Worm (Caenorhabditis elegans): ENCODE results near the gene srj-27.
A peak's percentile ranks its signal among the peaks of the same experiment; 100 is the strongest.

srj-27 gene

DNA sequence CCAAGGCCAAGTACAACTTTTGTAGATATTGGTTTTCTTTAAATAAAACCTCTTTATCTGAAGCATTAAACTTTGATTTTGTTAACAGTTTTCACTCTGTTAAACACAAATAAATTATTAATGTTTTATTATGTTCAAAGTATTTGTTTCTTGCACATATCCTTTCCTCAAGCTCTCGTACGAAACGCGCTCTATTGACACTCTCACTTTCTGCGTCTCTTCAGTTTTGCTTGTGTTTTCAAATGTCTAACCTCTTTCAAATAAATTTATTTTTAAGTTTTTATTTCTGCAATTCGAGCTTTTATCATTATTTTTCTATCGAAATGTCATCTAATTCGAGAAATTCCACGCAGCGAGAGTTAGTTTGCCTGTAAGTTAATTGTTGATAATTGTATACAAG is 16.5 kb upstream of the srj-27 start, which contains the start of gene K08F9.4 (continued):
- TF ChIP-seq fkh-4 (tag; optimal IDR thresholded peaks at IDR 0.05; ENCODE audit: borderline replicate concordance) (no peak), unc-86 (tag; optimal IDR thresholded peaks at IDR 0.05) (peak; percentile 38), sup-37 (GFP tag; optimal IDR thresholded peaks at IDR 0.05) (no peak), pqm-1 (tag; optimal IDR thresholded peaks at IDR 0.05) (no peak), hlh-17 (GFP tag; optimal IDR thresholded peaks at IDR 0.05; ENCODE audit: borderline replicate concordance) (no peak), rnt-1 (tag; optimal IDR thresholded peaks at IDR 0.05) (peak; percentile 73), zip-4 (GFP tag; optimal IDR thresholded peaks at IDR 0.05) (no peak), tbx-2 (tag; optimal IDR thresholded peaks at IDR 0.05) (peak; percentile 50), ets-5 (GFP tag; IDR thresholded peaks at IDR 0.05) (no peak), nhr-28 (tag; optimal IDR thresholded peaks at IDR 0.05) (no peak), nhr-47 (tag; optimal IDR thresholded peaks at IDR 0.05) (peak; percentile 68), nhr-71 (tag; optimal IDR thresholded peaks at IDR 0.05) (peak; percentile 80), nhr-12 (tag; optimal IDR thresholded peaks at IDR 0.05) (no peak), unc-98 (GFP tag; IDR thresholded peaks at IDR 0.05) (no peak)

DNA sequence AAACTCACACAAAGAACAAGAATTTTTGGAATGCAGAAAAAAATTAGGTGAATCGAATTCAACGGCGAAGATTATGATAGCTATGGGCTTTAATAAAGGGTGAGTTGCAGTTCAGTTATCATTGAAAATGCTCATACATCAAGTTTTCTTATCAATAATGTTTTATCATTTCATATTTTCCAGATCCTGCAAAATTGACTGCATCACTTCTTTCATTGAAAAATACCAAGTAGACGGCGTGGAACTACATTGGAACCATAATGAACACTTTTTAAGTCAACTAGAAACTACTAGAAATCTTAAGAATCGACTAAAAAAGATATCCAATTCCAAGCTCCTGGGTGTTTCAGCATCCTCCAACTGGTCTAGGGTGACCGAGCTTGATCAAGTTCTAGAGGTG is 16.0 kb upstream of the srj-27 start, which contains the start of gene K08F9.1:
Gene K08F9.1 (minus strand): TSS at position 101 of the 400 bp plus-strand sequence.
- no peak for TF ChIP-seq nhr-11 (tag; optimal IDR thresholded peaks at IDR 0.05)
- no peak for TF ChIP-seq egl-13 (tag; optimal IDR thresholded peaks at IDR 0.05)
- TF ChIP-seq nhr-90 (tag; optimal IDR thresholded peaks at IDR 0.05; ENCODE audit: poor library complexity) = no peak
- no peak for TF ChIP-seq nhr-84 (tag; optimal IDR thresholded peaks at IDR 0.05)
- no peak for TF ChIP-seq C04F5.9 (tag; optimal IDR thresholded peaks at IDR 0.05)
- TF ChIP-seq lsy-2 (tag; optimal IDR thresholded peaks at IDR 0.05) = no peak
- no peak for TF ChIP-seq zag-1 (tag; optimal IDR thresholded peaks at IDR 0.05)
- no peak for TF ChIP-seq nhr-20 (tag; optimal IDR thresholded peaks at IDR 0.05)
- TF ChIP-seq lir-3 (tag; optimal IDR thresholded peaks at IDR 0.05; ENCODE audit: poor library complexity) = no peak
- TF ChIP-seq ets-5 (GFP tag; IDR thresholded peaks at IDR 0.05) = no peak
- TF ChIP-seq nhr-77 (tag; optimal IDR thresholded peaks at IDR 0.05) = no peak
- TF ChIP-seq vab-15 (tag; optimal IDR thresholded peaks at IDR 0.05) = no peak
- no peak for TF ChIP-seq ztf-11 (tag; optimal IDR thresholded peaks at IDR 0.05)
- TF ChIP-seq lin-13 (GFP tag; optimal IDR thresholded peaks at IDR 0.05) = no peak
- no peak for TF ChIP-seq ceh-63 (GFP tag; optimal IDR thresholded peaks at IDR 0.05)

DNA sequence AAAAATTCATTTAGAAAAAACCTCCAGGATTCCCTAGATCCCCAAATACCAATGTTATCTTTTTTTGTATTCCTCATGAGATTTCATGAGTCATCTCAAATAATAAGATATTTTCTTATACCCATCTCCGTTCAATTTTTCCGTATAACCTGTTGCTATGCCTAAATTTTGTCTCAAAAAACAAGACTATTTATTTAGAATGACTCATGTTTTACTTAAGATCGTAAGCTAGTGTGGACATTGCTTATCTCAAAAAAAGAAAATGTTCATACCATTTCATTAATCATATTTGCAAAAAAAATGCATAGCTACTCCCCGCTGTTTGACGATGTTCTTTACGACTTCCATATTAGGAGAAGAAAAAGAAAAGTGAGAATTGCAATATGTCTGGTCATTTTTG is 12.9 kb upstream of the srj-27 start, which contains the start of gene K08F9.3:
Gene K08F9.3 (plus strand): TSS at position 301 of the 400 bp plus-strand sequence.
- TF ChIP-seq nhr-84 (tag; optimal IDR thresholded peaks at IDR 0.05) (no peak), Y116A8C.19 (tag; optimal IDR thresholded peaks at IDR 0.05; ENCODE audit: borderline replicate concordance) (no peak), efl-3 (GFP tag; optimal IDR thresholded peaks at IDR 0.05) (no peak), vab-15 (tag; optimal IDR thresholded peaks at IDR 0.05) (no peak), grh-1 (GFP tag; IDR thresholded peaks at IDR 0.05) (no peak)

DNA sequence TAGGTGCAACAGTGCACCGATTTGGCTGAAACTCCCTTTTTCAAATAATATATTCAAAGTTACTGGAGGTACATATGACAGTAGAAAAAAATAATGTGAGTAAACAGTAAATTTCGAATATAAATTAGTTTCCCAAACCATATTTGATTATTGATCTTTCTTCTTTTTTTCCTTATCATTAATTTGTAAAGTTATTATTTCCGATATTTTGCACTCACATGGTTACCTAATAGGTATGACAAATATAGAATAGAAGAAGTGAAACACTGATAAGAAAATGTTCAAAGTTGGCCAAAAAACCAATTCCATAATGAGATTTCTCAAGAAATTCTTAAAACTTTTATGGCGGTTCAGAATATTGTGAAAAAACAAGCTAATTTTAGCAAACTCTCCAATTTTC is 12.5 kb upstream of the srj-27 start:
- TF ChIP-seq mdl-1 (tag; optimal IDR thresholded peaks at IDR 0.05) (no peak), elt-2 (tag; optimal IDR thresholded peaks at IDR 0.05) (peak; percentile 48), unc-62 (GFP tag; optimal IDR thresholded peaks at IDR 0.05) (no peak), lin-35 (GFP tag; optimal IDR thresholded peaks at IDR 0.05) (peak in 1 of 2 experiments; percentile 17), C04F5.9 (tag; optimal IDR thresholded peaks at IDR 0.05) (no peak), nhr-11 (tag; optimal IDR thresholded peaks at IDR 0.05) (no peak)

DNA sequence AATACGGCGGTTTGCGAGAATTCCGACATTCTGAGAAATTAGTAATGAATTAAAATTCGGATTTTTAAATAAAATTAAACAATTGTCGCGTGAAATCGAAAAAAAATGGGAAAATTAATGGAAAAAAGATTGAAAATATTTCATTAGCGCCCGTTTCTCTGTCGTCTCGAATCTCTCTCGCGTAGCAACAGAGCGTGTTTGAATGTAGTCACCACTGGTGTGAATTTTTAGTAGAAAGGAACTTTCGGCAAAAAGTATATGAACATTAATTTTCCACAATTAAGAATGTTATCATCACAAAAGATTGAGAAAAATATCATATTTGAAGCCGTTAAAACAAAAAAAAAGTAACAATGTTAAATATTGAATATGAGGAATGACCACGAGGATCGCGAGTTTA is 9.5 kb upstream of the srj-27 start, which contains the start of gene aipl-1:
Gene aipl-1 (minus strand): TSS at position 30 of the 400 bp plus-strand sequence.
- TF ChIP-seq fkh-10 (GFP tag; optimal IDR thresholded peaks at IDR 0.05) (peak; percentile 47), pag-3 (tag; optimal IDR thresholded peaks at IDR 0.05; ENCODE audit: borderline replicate concordance, insufficient read depth) (no peak), mdl-1 (tag; optimal IDR thresholded peaks at IDR 0.05) (peak in 1 of 2 experiments; percentile 59), swsn-7 (tag; optimal IDR thresholded peaks at IDR 0.05) (peak; percentile 63), lin-35 (GFP tag; optimal IDR thresholded peaks at IDR 0.05) (peak; percentile 88 to 95), ama-1 (optimal IDR thresholded peaks at IDR 0.05) (peak; percentile 26), C16A3.4 (tag; optimal IDR thresholded peaks at IDR 0.05) (peak; percentile 94), lir-3 (tag; optimal IDR thresholded peaks at IDR 0.05; ENCODE audit: poor library complexity) (peak; percentile 83), ztf-4 (tag; optimal IDR thresholded peaks at IDR 0.05) (no peak), fos-1 (tag; optimal IDR thresholded peaks at IDR 0.05) (peak; percentile 75), nhr-47 (tag; optimal IDR thresholded peaks at IDR 0.05) (peak; percentile 79), jun-1 (tag; optimal IDR thresholded peaks at IDR 0.05) (peak; percentile 41), Y116A8C.19 (tag; optimal IDR thresholded peaks at IDR 0.05; ENCODE audit: borderline replicate concordance) (no peak), grh-1 (GFP tag; IDR thresholded peaks at IDR 0.05) (0 out of 2 replicates have a peak, but pooled peaks have one; percentile 11), lsy-2 (tag; optimal IDR thresholded peaks at IDR 0.05) (peak; percentile 74 to 92), unc-86 (tag; optimal IDR thresholded peaks at IDR 0.05) (peak; percentile 49), aly-2 (tag; optimal IDR thresholded peaks at IDR 0.05) (no peak), unc-30 (tag; optimal IDR thresholded peaks at IDR 0.05) (no peak)

Measured in whole organism, L1 larva.